Fruit fly (Drosophila melanogaster): ENCODE data around the gene CG17328.
A peak's percentile ranks its signal among the peaks of the same experiment; 100 is the strongest.

Gene CG17328

DNA sequence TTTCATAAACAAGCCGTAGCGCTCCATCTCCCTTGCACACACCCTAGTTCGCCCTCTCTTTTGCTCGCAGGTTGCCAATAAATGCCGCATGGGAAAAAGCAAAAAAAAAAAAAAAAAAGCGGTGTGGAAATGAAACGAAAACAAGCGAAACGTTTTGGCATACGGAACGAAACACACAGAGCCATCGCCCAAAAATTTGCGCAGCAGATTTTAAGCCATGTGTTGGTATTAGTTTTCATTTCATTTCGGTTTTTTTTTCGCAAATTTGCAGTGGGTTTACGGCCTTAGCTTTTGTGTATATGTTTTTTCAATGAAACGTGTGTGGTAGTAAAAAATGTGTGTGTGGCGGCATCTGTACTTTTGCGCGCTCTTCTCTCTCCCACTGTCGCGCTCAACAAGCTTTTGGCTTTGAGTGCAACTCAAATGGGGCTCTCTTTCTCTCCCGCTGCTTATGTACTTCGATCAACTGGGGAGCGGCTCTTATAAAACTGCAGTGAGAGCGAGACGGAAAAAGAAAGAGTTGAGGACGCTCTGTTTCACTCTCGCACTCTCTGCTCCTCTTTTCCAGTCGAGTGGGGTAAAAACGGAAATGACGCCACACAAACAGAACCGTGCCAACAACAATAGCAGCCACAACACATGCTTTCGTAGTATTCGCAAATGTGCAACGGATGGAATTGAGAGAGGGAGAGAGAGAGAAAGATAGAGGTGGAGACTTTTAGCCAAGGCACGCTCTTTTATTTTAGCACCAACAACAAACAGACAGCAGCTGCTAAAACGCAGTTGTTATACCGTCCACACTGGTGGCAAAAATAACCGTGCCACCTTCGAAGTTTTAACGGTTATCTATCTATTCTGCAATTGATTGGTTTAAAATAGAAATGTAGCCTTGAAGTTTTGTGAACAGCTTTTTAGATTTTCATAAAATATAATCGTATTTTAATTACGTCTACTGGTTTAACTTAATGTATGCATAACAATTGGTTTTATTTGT, 15.1 kb upstream of the CG17328 start (continued):
- TF ChIP-seq Bgb (GFP tag; IDR thresholded peaks at IDR 0.05; ENCODE audit: partially characterized antibody) (no peak), CG8089 (GFP tag; optimal IDR thresholded peaks at IDR 0.05) (peak; percentile 13), fu2 (GFP tag; optimal IDR thresholded peaks at IDR 0.05) (no peak), hb (GFP tag; IDR thresholded peaks at IDR 0.05; ENCODE audit: partially characterized antibody) (no peak), Mrtf (GFP tag; IDR thresholded peaks at IDR 0.05) (no peak), CG7786 (GFP tag; optimal IDR thresholded peaks at IDR 0.05) (peak; percentile 5), luna (GFP tag; optimal IDR thresholded peaks at IDR 0.05) (no peak), CG9817 (tag; optimal IDR thresholded peaks at IDR 0.05) (no peak), gsb (GFP tag; IDR thresholded peaks at IDR 0.05) (no peak), aop (GFP tag; IDR thresholded peaks at IDR 0.05) (no peak), CG3407 (GFP tag; optimal IDR thresholded peaks at IDR 0.05) (no peak), CG8944 (GFP tag; optimal IDR thresholded peaks at IDR 0.05) (no peak), CG5180 (GFP tag; optimal IDR thresholded peaks at IDR 0.05) (peak; percentile 27), CG30431 (GFP tag; optimal IDR thresholded peaks at IDR 0.05) (no peak), CG10565 (GFP tag; optimal IDR thresholded peaks at IDR 0.05) (no peak), CG13424 (tag; optimal IDR thresholded peaks at IDR 0.05) (peak; percentile 29), YL-1 (GFP tag; optimal IDR thresholded peaks at IDR 0.05) (no peak), zfh2 (GFP tag; optimal IDR thresholded peaks at IDR 0.05) (peak; percentile 56), Abd-B (GFP tag; optimal IDR thresholded peaks at IDR 0.05) (peak; percentile 23), bigmax (GFP tag; optimal IDR thresholded peaks at IDR 0.05) (peak; percentile 44), Dll (GFP tag; IDR thresholded peaks at IDR 0.05; ENCODE audit: partially characterized antibody) (no peak), Opbp (GFP tag; IDR thresholded peaks at IDR 0.05; ENCODE audit: partially characterized antibody) (no peak), z (GFP tag; IDR thresholded peaks at IDR 0.05) (no peak), Poxn (GFP tag; IDR thresholded peaks at IDR 0.05) (no peak), CG18599 (GFP tag; optimal IDR thresholded peaks at IDR 0.05) (peak; percentile 77), CrebB (tag; optimal IDR thresholded peaks at IDR 0.05) (peak; percentile 57), NfI (GFP tag; optimal IDR thresholded peaks at IDR 0.05) (peak; percentile 42), Sox102F (GFP tag; optimal IDR thresholded peaks at IDR 0.05) (peak; percentile 54), p53 (GFP tag; optimal IDR thresholded peaks at IDR 0.05) (no peak), CG16779 (GFP tag; IDR thresholded peaks at IDR 0.05) (no peak), bsh (GFP tag; optimal IDR thresholded peaks at IDR 0.05) (peak; percentile 30 to 33), CG33557 (GFP tag; optimal IDR thresholded peaks at IDR 0.05) (no peak), B-H1 (GFP tag; IDR thresholded peaks at IDR 0.05) (no peak), Aef1 (GFP tag; IDR thresholded peaks at IDR 0.05) (no peak), CG10654 (GFP tag; optimal IDR thresholded peaks at IDR 0.05) (peak; percentile 21), ro (GFP tag; IDR thresholded peaks at IDR 0.05) (no peak), CG11093 (GFP tag; IDR thresholded peaks at IDR 0.05) (no peak), Hmx (GFP tag; optimal IDR thresholded peaks at IDR 0.05) (peak; percentile 8), shn (GFP tag; optimal IDR thresholded peaks at IDR 0.05) (no peak), CTCF (GFP tag; optimal IDR thresholded peaks at IDR 0.05) (no peak), tap (tag; optimal IDR thresholded peaks at IDR 0.05) (no peak), slp2 (GFP tag; optimal IDR thresholded peaks at IDR 0.05) (peak; percentile 18), sob (GFP tag; IDR thresholded peaks at IDR 0.05) (no peak), repo (GFP tag; optimal IDR thresholded peaks at IDR 0.05) (no peak), NC2β (GFP tag; optimal IDR thresholded peaks at IDR 0.05) (no peak), CG14441 (GFP tag; IDR thresholded peaks at IDR 0.05) (no peak), CG30020 (tag; optimal IDR thresholded peaks at IDR 0.05) (no peak), CG8765 (GFP tag; IDR thresholded peaks at IDR 0.05) (no peak), CG13296 (GFP tag; optimal IDR thresholded peaks at IDR 0.05) (peak; percentile 53), CG14710 (tag; optimal IDR thresholded peaks at IDR 0.05) (no peak)

All from whole organism, embryonic.